Fruit fly (Drosophila melanogaster): ENCODE results near the gene Zmynd8.

- TF ChIP-seq Myc (optimal IDR thresholded peaks at IDR 0.05) (no peak), h (optimal IDR thresholded peaks at IDR 0.05) (no peak), Sin3A (optimal IDR thresholded peaks at IDR 0.05) (no peak), insv (optimal IDR thresholded peaks at IDR 0.05) (no peak), psq (optimal IDR thresholded peaks at IDR 0.05) (no peak), ttk (optimal IDR thresholded peaks at IDR 0.05) (no peak)
Measured at dm6 chr3R:31721958-31722357, 52.7 kb downstream of the Zmynd8 start.
